Fruit fly (Drosophila melanogaster): ENCODE results near the gene Tengl2.
A peak's percentile ranks its signal among the peaks of the same experiment; 100 is the strongest.

The Tengl2 gene

DNA sequence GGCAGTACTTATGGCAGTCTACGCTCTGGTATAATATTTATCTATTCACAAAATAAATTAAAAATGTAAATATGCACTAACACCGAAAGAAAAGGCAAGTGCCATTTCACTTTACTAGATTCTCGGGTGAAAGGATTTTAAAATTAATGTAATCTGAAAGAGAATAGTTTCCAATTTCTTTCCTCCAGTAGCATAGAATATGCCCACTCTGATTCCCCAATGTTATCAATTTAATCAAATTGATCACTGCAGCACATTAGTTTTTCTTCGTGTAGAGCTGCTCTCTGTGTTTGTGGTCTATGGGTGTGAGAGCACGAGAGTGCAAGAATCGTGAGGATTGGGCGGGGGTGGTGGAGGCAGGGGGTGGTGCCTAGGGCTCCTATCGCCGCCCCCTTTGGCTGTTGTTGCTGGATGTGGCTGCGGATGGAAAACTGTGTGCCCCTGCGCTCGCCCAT is 38.0 kb downstream of the Tengl2 start (continued):
- TF ChIP-seq CG7745 (tag; optimal IDR thresholded peaks at IDR 0.05) (peak; percentile 51), hbn (GFP tag; IDR thresholded peaks at IDR 0.05; ENCODE audit: partially characterized antibody) (no peak), Kr (GFP tag; optimal IDR thresholded peaks at IDR 0.05) (no peak), hb (GFP tag; IDR thresholded peaks at IDR 0.05; ENCODE audit: partially characterized antibody) (no peak), CG11093 (GFP tag; IDR thresholded peaks at IDR 0.05) (peak; percentile 58; the same call in 1 of the 3 replicates), stc (GFP tag; IDR thresholded peaks at IDR 0.05) (no peak), schlank (tag; optimal IDR thresholded peaks at IDR 0.05) (no peak), esg (GFP tag; conservative IDR thresholded peaks at IDR 0.05) (peak; percentile 49), lov (optimal IDR thresholded peaks at IDR 0.05) (no peak), lov (GFP tag; IDR thresholded peaks at IDR 0.05) (peak; percentile 72; the same call in 1 of the 3 replicates), CG15073 (GFP tag; optimal IDR thresholded peaks at IDR 0.05) (peak; percentile 22), run (tag; optimal IDR thresholded peaks at IDR 0.05) (peak; percentile 66), lilli (GFP tag; optimal IDR thresholded peaks at IDR 0.05) (peak; percentile 54), CG17568 (GFP tag; optimal IDR thresholded peaks at IDR 0.05) (peak; percentile 81), CG17361 (GFP tag; IDR thresholded peaks at IDR 0.05) (no peak; the same call in 2 of the 3 replicates), GATAe (GFP tag; conservative IDR thresholded peaks at IDR 0.05) (no peak), chif (GFP tag; optimal IDR thresholded peaks at IDR 0.05) (peak; percentile 84), Ptx1 (GFP tag; IDR thresholded peaks at IDR 0.05) (peak; percentile 76), CG14965 (GFP tag; optimal IDR thresholded peaks at IDR 0.05; ENCODE audit: borderline replicate concordance) (peak; percentile 11), D19B (GFP tag; optimal IDR thresholded peaks at IDR 0.05) (no peak), CG4854 (GFP tag; optimal IDR thresholded peaks at IDR 0.05) (peak; percentile 47), abd-A (tag; optimal IDR thresholded peaks at IDR 0.05) (no peak), prd (optimal IDR thresholded peaks at IDR 0.05) (no peak), prd (GFP tag; IDR thresholded peaks at IDR 0.05) (peak; percentile 80), gcm (GFP tag; optimal IDR thresholded peaks at IDR 0.05) (peak; percentile 86), Hmx (GFP tag; optimal IDR thresholded peaks at IDR 0.05) (no peak), Blimp-1 (GFP tag; optimal IDR thresholded peaks at IDR 0.05) (peak; percentile 91), Fer2 (tag; optimal IDR thresholded peaks at IDR 0.05) (no peak), ash1 (GFP tag; optimal IDR thresholded peaks at IDR 0.05) (no peak), CG16863 (GFP tag; optimal IDR thresholded peaks at IDR 0.05) (peak; percentile 73), CG6765 (GFP tag; optimal IDR thresholded peaks at IDR 0.05) (no peak), nau (GFP tag; optimal IDR thresholded peaks at IDR 0.05) (peak; percentile 86), CG6854 (GFP tag; optimal IDR thresholded peaks at IDR 0.05) (no peak), emc (GFP tag; optimal IDR thresholded peaks at IDR 0.05) (peak; percentile 8), HLHmδ (GFP tag; optimal IDR thresholded peaks at IDR 0.05) (no peak), Hr78 (GFP tag; optimal IDR thresholded peaks at IDR 0.05) (peak in 1 of 2 experiments; percentile 67), CG17829 (tag; optimal IDR thresholded peaks at IDR 0.05) (peak; percentile 91), Sox100B (GFP tag; optimal IDR thresholded peaks at IDR 0.05) (peak; percentile 92), CG4282 (GFP tag; optimal IDR thresholded peaks at IDR 0.05) (no peak), ara (GFP tag; IDR thresholded peaks at IDR 0.05) (peak; percentile 88), CG11085 (GFP tag; IDR thresholded peaks at IDR 0.05) (no peak), CG9609 (GFP tag; optimal IDR thresholded peaks at IDR 0.05) (peak; percentile 44), tgo (GFP tag; IDR thresholded peaks at IDR 0.05) (peak; percentile 61; the same call in 2 of the 3 replicates), CG34422 (GFP tag; IDR thresholded peaks at IDR 0.05) (peak; percentile 80; the same call in 2 of the 3 replicates), Hey (tag; optimal IDR thresholded peaks at IDR 0.05) (no peak), dpn (GFP tag; optimal IDR thresholded peaks at IDR 0.05) (peak; percentile 38 to 78), Bgb (GFP tag; IDR thresholded peaks at IDR 0.05; ENCODE audit: partially characterized antibody) (no peak), CG1233 (GFP tag; optimal IDR thresholded peaks at IDR 0.05) (peak; percentile 81), CG12769 (tag; optimal IDR thresholded peaks at IDR 0.05) (no peak), CG32767 (GFP tag; IDR thresholded peaks at IDR 0.05) (peak; percentile 55; the same call in 1 of the 2 replicates)
